Fruit fly (Drosophila melanogaster): Measurements from ENCODE around the gene Ance-3.

DNA sequence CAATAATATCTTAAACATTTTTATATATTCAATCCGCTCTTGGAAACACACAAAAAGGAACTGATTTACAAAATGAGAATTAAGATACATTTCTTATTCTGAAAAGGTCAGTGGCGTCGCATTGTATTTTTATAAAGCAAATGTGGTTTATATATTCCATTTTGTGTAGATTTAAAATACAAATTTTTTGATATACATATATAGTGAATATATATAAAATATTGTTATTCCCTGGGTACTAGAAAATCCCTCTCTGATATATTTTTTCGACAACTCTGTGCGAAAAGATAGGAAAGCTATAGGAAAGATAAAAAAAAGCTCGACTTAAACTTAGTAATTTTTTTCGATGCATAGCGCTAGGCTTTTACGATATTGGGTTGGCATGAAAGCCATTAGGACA, 16.8 kb downstream of the Ance-3 start, which contains the start of gene CG42711:
- TF ChIP-seq ttk (optimal IDR thresholded peaks at IDR 0.05) (no peak), psq (optimal IDR thresholded peaks at IDR 0.05) (no peak), insv (optimal IDR thresholded peaks at IDR 0.05) (no peak), Sin3A (optimal IDR thresholded peaks at IDR 0.05) (no peak)
